Fruit fly (Drosophila melanogaster) whole organism, embryonic: ENCODE measurements around the gene Dus1.

Experiments
- Adf1 ChIP-seq: fragments of 200-800 bp; sonication (Bioruptor generic); IDR thresholded peaks from 2 replicates; pipeline ENCODE4 v1.3.6; 2022; ENCODE audit warnings: missing biosample characterization, missing genetic modification characterization
- CG12155 ChIP-seq: fragments of 200-800 bp; sonication (Bioruptor generic); optimal IDR thresholded peaks from 3 replicates; lab custom pipeline; 2016; ENCODE audit warnings: missing biosample characterization, missing genetic modification characterization
- CG13123 ChIP-seq: fragments of 200-800 bp; sonication (Bioruptor generic); optimal IDR thresholded peaks from 2 replicates; lab custom pipeline; 2016; ENCODE audit warnings: missing biosample characterization, missing genetic modification characterization
- CG15514 ChIP-seq: fragments of 200-800 bp; sonication (Bioruptor generic); optimal IDR thresholded peaks from 3 replicates; lab custom pipeline; 2017; ENCODE audit warnings: missing biosample characterization, missing genetic modification characterization, mild to moderate bottlenecking, moderate library complexity, missing genetic modification reagents
- CG1792 ChIP-seq: fragments of 200-800 bp; sonication (Bioruptor generic); optimal IDR thresholded peaks from 2 replicates; lab custom pipeline; 2016; ENCODE audit warnings: missing biosample characterization, missing genetic modification characterization
- CG2202 ChIP-seq: fragments of 200-800 bp; sonication (Bioruptor generic); optimal IDR thresholded peaks from 2 replicates; lab custom pipeline; 2018; ENCODE audit warnings: missing biosample characterization, mild to moderate bottlenecking, missing genetic modification characterization
- CG34376 ChIP-seq: fragments of 200-800 bp; sonication (Bioruptor generic); optimal IDR thresholded peaks from 2 replicates; lab custom pipeline; 2018; ENCODE audit warnings: missing biosample characterization, mild to moderate bottlenecking, missing genetic modification characterization
- CG4854 ChIP-seq: fragments of 200-800 bp; sonication (Bioruptor generic); optimal IDR thresholded peaks from 2 replicates; lab custom pipeline; 2016; ENCODE audit warnings: missing biosample characterization, missing genetic modification characterization, inconsistent platforms
- CG5180 ChIP-seq: fragments of 200-800 bp; sonication (Bioruptor generic); optimal IDR thresholded peaks from 3 replicates; lab custom pipeline; 2017; ENCODE audit warnings: missing biosample characterization, missing genetic modification characterization, mild to moderate bottlenecking, moderate library complexity, missing genetic modification reagents
- CG6791 ChIP-seq: fragments of 200-800 bp; sonication (Bioruptor generic); IDR thresholded peaks from 3 replicates; pipeline ENCODE4 v1.3.6; 2022; ENCODE audit warnings: missing biosample characterization, missing genetic modification characterization; ENCODE audit not compliant: partially characterized antibody
- CG7839 ChIP-seq: fragments of 200-800 bp; sonication (Bioruptor generic); optimal IDR thresholded peaks from 3 replicates; lab custom pipeline; 2018; ENCODE audit warnings: missing biosample characterization, mild to moderate bottlenecking, missing genetic modification characterization, moderate library complexity
- CG7928 ChIP-seq: fragments of 200-800 bp; sonication (Bioruptor generic); optimal IDR thresholded peaks from 2 replicates; lab custom pipeline; 2017; ENCODE audit warnings: missing biosample characterization, mild to moderate bottlenecking, missing genetic modification characterization
- CG7987 ChIP-seq: fragments of 200-800 bp; sonication (Bioruptor generic); optimal IDR thresholded peaks from 2 replicates; lab custom pipeline; 2018; ENCODE audit warnings: missing biosample characterization, mild to moderate bottlenecking, missing genetic modification characterization, moderate library complexity
- CG8765 ChIP-seq: fragments of 200-800 bp; sonication (Bioruptor generic); IDR thresholded peaks from 2 replicates; pipeline ENCODE4 v1.3.6; 2022; ENCODE audit warnings: missing biosample characterization, missing genetic modification characterization
- Dbx ChIP-seq: fragments of 200-800 bp; sonication (Bioruptor generic); IDR thresholded peaks from 3 replicates; pipeline ENCODE4 v1.3.6; 2022; ENCODE audit warnings: missing biosample characterization, missing genetic modification characterization
- Dip3 ChIP-seq: fragments of 200-800 bp; sonication (Bioruptor generic); optimal IDR thresholded peaks from 3 replicates; lab custom pipeline; 2016; ENCODE audit warnings: missing biosample characterization, missing genetic modification characterization
- Dref ChIP-seq: fragments of 200-800 bp; sonication (Bioruptor generic); IDR thresholded peaks from 2 replicates; pipeline ENCODE4 v1.3.6; 2022; ENCODE audit warnings: missing biosample characterization, missing genetic modification characterization
- Ets65A ChIP-seq: fragments of 200-800 bp; sonication (Bioruptor generic); peaks from one replicate; lab custom pipeline; 2016; ENCODE audit warnings: missing biosample characterization, missing genetic modification characterization
- Jarid2 ChIP-seq: fragments of 200-800 bp; sonication (Bioruptor generic); optimal IDR thresholded peaks from 3 replicates; lab custom pipeline; 2017; ENCODE audit warnings: mild to moderate bottlenecking, missing biosample characterization, missing genetic modification reagents, missing genetic modification characterization
- MESR4 ChIP-seq: fragments of 200-800 bp; sonication (Bioruptor generic); optimal IDR thresholded peaks from 2 replicates; lab custom pipeline; 2018; ENCODE audit warnings: missing biosample characterization, mild to moderate bottlenecking, missing genetic modification characterization, moderate library complexity
- Nf-YC ChIP-seq: fragments of 200-800 bp; optimal IDR thresholded peaks from 3 replicates; lab custom pipeline; 2019; ENCODE audit warnings: missing biosample characterization, mild to moderate bottlenecking, missing genetic modification characterization, moderate library complexity
- Opbp ChIP-seq: fragments of 200-800 bp; sonication (Bioruptor generic); IDR thresholded peaks from 3 replicates; pipeline ENCODE4 v1.3.6; 2022; ENCODE audit warnings: missing biosample characterization, missing genetic modification characterization; ENCODE audit not compliant: partially characterized antibody
- Pdp1 ChIP-seq, 2 experiments: fragments of 200-800 bp; sonication (Bioruptor generic); optimal IDR thresholded peaks; 3 replicates each; lab custom pipeline; 2016; ENCODE audit warnings: missing biosample characterization in 2 of 2, missing genetic modification characterization in 2 of 2, mild to moderate bottlenecking in 1 of 2, moderate library complexity in 1 of 2
- Ssrp ChIP-seq: fragments of 200-800 bp; sonication (Bioruptor generic); optimal IDR thresholded peaks from 2 replicates; lab custom pipeline; 2018; ENCODE audit warnings: missing biosample characterization, mild to moderate bottlenecking, missing genetic modification characterization, moderate library complexity
- TFAM ChIP-seq: fragments of 200-800 bp; sonication (Bioruptor generic); optimal IDR thresholded peaks from 2 replicates; lab custom pipeline; 2017; ENCODE audit warnings: missing biosample characterization, missing genetic modification characterization, inconsistent platforms
- Tbp ChIP-seq: fragments of >200 bp; optimal IDR thresholded peaks from 2 replicates; lab custom pipeline; 2018; ENCODE audit warnings: missing biosample characterization, missing genetic modification characterization
- YL-1 ChIP-seq: fragments of 200-800 bp; sonication (Bioruptor generic); optimal IDR thresholded peaks from 3 replicates; lab custom pipeline; 2017; ENCODE audit warnings: missing biosample characterization, mild to moderate bottlenecking, missing genetic modification characterization
- abd-A ChIP-seq: fragments of 200-800 bp; sonication (Bioruptor generic); optimal IDR thresholded peaks from 3 replicates; lab custom pipeline; 2019; ENCODE audit warnings: missing biosample characterization, mild to moderate bottlenecking, missing genetic modification characterization, moderate library complexity
- ase ChIP-seq: fragments of 200-800 bp; sonication (Bioruptor generic); IDR thresholded peaks from 3 replicates; pipeline ENCODE4 v1.3.6; 2022; ENCODE audit warnings: missing biosample characterization, missing genetic modification characterization
- bowl ChIP-seq: fragments of 200-800 bp; sonication (Bioruptor generic); IDR thresholded peaks from 2 replicates; pipeline ENCODE4 v1.3.6; 2022; ENCODE audit warnings: missing biosample characterization, missing genetic modification characterization
- btn ChIP-seq: fragments of 200-800 bp; sonication (Bioruptor generic); optimal IDR thresholded peaks from 2 replicates; lab custom pipeline; 2016; ENCODE audit warnings: missing biosample characterization, missing genetic modification characterization
- ci ChIP-seq: fragments of 200-800 bp; sonication (Bioruptor generic); IDR thresholded peaks from 3 replicates; pipeline ENCODE4 v1.3.6; 2022; ENCODE audit warnings: missing biosample characterization, missing genetic modification characterization
- crc ChIP-seq: fragments of 200-800 bp; sonication (Bioruptor generic); optimal IDR thresholded peaks from 2 replicates; lab custom pipeline; 2016; ENCODE audit warnings: missing biosample characterization, missing genetic modification characterization
- fd3F ChIP-seq: fragments of 200-800 bp; sonication (Bioruptor generic); optimal IDR thresholded peaks from 2 replicates; lab custom pipeline; 2018; ENCODE audit warnings: missing biosample characterization, mild to moderate bottlenecking, missing genetic modification characterization, moderate library complexity
- ftz-f1 ChIP-seq: fragments of 200-800 bp; sonication (Bioruptor generic); optimal IDR thresholded peaks from 2 replicates; lab custom pipeline; 2016; ENCODE audit warnings: missing biosample characterization, missing genetic modification characterization
- lov ChIP-seq, 2 experiments: fragments of 200-800 bp in 1 of 2; fragments of >200 bp in 1 of 2; sonication (Bioruptor generic) in 1 of 2; IDR thresholded peaks in 1 of 2; optimal IDR thresholded peaks in 1 of 2; 2 replicates in 1 of 2; 3 replicates in 1 of 2; pipeline versions ENCODE4 v1.3.6 to Lab custom; 2017 to 2022; ENCODE audit warnings: missing biosample characterization in 1 of 2, missing genetic modification characterization in 1 of 2
- maf-S ChIP-seq: fragments of 200-800 bp; sonication (Bioruptor generic); optimal IDR thresholded peaks from 2 replicates; lab custom pipeline; 2016; ENCODE audit warnings: missing biosample characterization, missing genetic modification characterization
- nerfin-1 ChIP-seq: fragments of 200-800 bp; sonication (Bioruptor generic); optimal IDR thresholded peaks from 3 replicates; lab custom pipeline; 2019; ENCODE audit warnings: missing biosample characterization, mild to moderate bottlenecking, missing genetic modification characterization, moderate library complexity
- nom ChIP-seq: fragments of 200-800 bp; sonication (Bioruptor generic); optimal IDR thresholded peaks from 2 replicates; lab custom pipeline; 2017; ENCODE audit warnings: missing biosample characterization, missing genetic modification characterization, mild to moderate bottlenecking, moderate library complexity, missing genetic modification reagents
- prd ChIP-seq, 3 experiments: fragments of >200 bp in 2 of 3; fragments of 200-800 bp in 1 of 3; sonication (Bioruptor generic) in 1 of 3; optimal IDR thresholded peaks in 2 of 3; IDR thresholded peaks in 1 of 3; 2 replicates in 2 of 3; 3 replicates in 1 of 3; pipeline versions ENCODE4 v1.3.6 to Lab custom; 2017 to 2022; ENCODE audit warnings: missing biosample characterization in 1 of 3, missing genetic modification characterization in 1 of 3
- repo ChIP-seq: fragments of 200-800 bp; sonication (Bioruptor generic); optimal IDR thresholded peaks from 2 replicates; lab custom pipeline; 2016; ENCODE audit warnings: missing biosample characterization, missing genetic modification characterization
- sc ChIP-seq, 3 experiments: fragments of >200 bp in 2 of 3; fragments of 200-800 bp in 1 of 3; sonication (Bioruptor generic) in 1 of 3; optimal IDR thresholded peaks; 2 replicates in 2 of 3; 3 replicates in 1 of 3; lab custom pipeline; 2017; ENCODE audit warnings: mild to moderate bottlenecking in 1 of 3, missing biosample characterization in 1 of 3, missing genetic modification characterization in 1 of 3, missing genetic modification reagents in 1 of 3
- shn ChIP-seq: fragments of 200-800 bp; sonication (Bioruptor generic); optimal IDR thresholded peaks from 3 replicates; lab custom pipeline; 2016; ENCODE audit warnings: missing biosample characterization, missing genetic modification characterization
- slou ChIP-seq: fragments of 200-800 bp; sonication (Bioruptor generic); optimal IDR thresholded peaks from 3 replicates; lab custom pipeline; 2016; ENCODE audit warnings: missing biosample characterization, missing genetic modification characterization
- stc ChIP-seq: fragments of 200-800 bp; sonication (Bioruptor generic); IDR thresholded peaks from 2 replicates; pipeline ENCODE4 v1.3.6; 2022; ENCODE audit warnings: missing biosample characterization, missing genetic modification characterization
- tio ChIP-seq: fragments of 200-800 bp; sonication (Bioruptor generic); optimal IDR thresholded peaks from 2 replicates; lab custom pipeline; 2017; ENCODE audit warnings: missing biosample characterization, missing genetic modification characterization, inconsistent platforms
- trem ChIP-seq: fragments of 200-800 bp; optimal IDR thresholded peaks from 3 replicates; lab custom pipeline; 2019; ENCODE audit warnings: missing biosample characterization, mild to moderate bottlenecking, missing genetic modification characterization, moderate library complexity
- yki ChIP-seq: fragments of >200 bp; optimal IDR thresholded peaks from 3 replicates; lab custom pipeline; 2018
- z ChIP-seq: fragments of 200-800 bp; sonication (Bioruptor generic); IDR thresholded peaks from 3 replicates; pipeline ENCODE4 v1.3.6; 2022; ENCODE audit warnings: missing biosample characterization, missing genetic modification characterization

Dus1 gene

DNA sequence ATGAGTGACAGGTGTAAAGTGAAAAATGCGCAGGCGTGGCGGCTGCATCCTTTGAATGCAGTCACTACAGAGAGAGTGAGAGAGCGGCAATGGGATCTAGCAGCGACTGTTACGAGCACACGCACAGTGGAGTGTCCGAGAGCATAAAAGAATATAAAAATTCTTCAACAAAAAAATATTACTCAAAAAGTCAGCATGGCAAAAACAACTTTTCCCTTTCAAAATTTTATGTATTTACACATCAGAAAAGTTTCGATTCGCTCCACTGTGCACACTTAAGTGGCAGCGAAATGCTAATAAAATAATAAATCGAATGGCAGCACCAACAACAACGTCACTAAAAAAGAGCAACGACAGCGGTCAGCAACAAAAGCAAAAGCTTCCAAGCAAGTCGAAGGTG lies 48.2 kb downstream of the Dus1 start (continued):
- TF ChIP-seq CG5180 (GFP tag; lab: Kevin White, UChicago): peak; percentile 15
- no peak for TF ChIP-seq CG34376 (GFP tag; lab: Kevin White, UChicago)
- TF ChIP-seq CG8765: peak; percentile 83; the same call in 1 of the 2 replicates
- no peak for TF ChIP-seq sc (optimal IDR thresholded peaks at IDR 0.05; lab: Kevin White, UChicago)
- TF ChIP-seq sc (GFP tag; optimal IDR thresholded peaks at IDR 0.05; lab: Kevin White, UChicago): peak; percentile 84
- TF ChIP-seq lov (optimal IDR thresholded peaks at IDR 0.05; lab: Kevin White, UChicago): no peak
- peak; percentile 96 for TF ChIP-seq lov (GFP tag; IDR thresholded peaks at IDR 0.05; lab: Robert Waterston, UW)
- TF ChIP-seq yki (lab: Kevin White, UChicago): no peak
- TF ChIP-seq YL-1 (GFP tag; lab: Kevin White, UChicago): no peak
- TF ChIP-seq CG2202 (tag; lab: Kevin White, UChicago): peak; percentile 80
- peak; percentile 74 for TF ChIP-seq slou (GFP tag; lab: Kevin White, UChicago)
- no peak for TF ChIP-seq abd-A (tag; lab: Kevin White, UChicago)
- TF ChIP-seq crc (GFP tag; lab: Kevin White, UChicago): peak; percentile 70
- peak; percentile 63 for TF ChIP-seq nom (GFP tag; lab: Kevin White, UChicago)
- TF ChIP-seq tio: peak; percentile 85
- peak; percentile 71 for TF ChIP-seq CG12155
- TF ChIP-seq repo (GFP tag; lab: Kevin White, UChicago): peak; percentile 70
- peak; percentile 90 for TF ChIP-seq btn (GFP tag; lab: Kevin White, UChicago)
- TF ChIP-seq CG7987: peak; percentile 24
- peak; percentile 70 for TF ChIP-seq CG13123 (GFP tag; lab: Kevin White, UChicago)
- peak; percentile 40; the same call in 2 of the 3 replicates for TF ChIP-seq Dbx (GFP tag; lab: Robert Waterston, UW)
- peak; percentile 67 for TF ChIP-seq Dip3 (GFP tag; lab: Kevin White, UChicago)
- no peak for TF ChIP-seq Dref
- TF ChIP-seq Jarid2 (GFP tag; lab: Kevin White, UChicago): peak; percentile 36
- no peak for TF ChIP-seq Opbp (GFP tag; lab: Robert Waterston, UW)
- TF ChIP-seq nerfin-1 (tag; lab: Kevin White, UChicago): no peak
- no peak for TF ChIP-seq Nf-YC (tag; lab: Kevin White, UChicago)
- TF ChIP-seq Ets65A (GFP tag; lab: Kevin White, UChicago): peak; percentile 94
- TF ChIP-seq prd (optimal IDR thresholded peaks at IDR 0.05; lab: Kevin White, UChicago): no peak
- TF ChIP-seq prd (GFP tag; IDR thresholded peaks at IDR 0.05; lab: Robert Waterston, UW): peak; percentile 93
- peak; percentile 87 for TF ChIP-seq Ssrp (tag; lab: Kevin White, UChicago)
- TF ChIP-seq Tbp (GFP tag; lab: Kevin White, UChicago): no peak
- no peak for TF ChIP-seq MESR4 (GFP tag; lab: Kevin White, UChicago)
- peak; percentile 97 for TF ChIP-seq ci (GFP tag; lab: Robert Waterston, UW)
- peak; percentile 74 for TF ChIP-seq shn (GFP tag; lab: Kevin White, UChicago)
- TF ChIP-seq CG7839 (tag; lab: Kevin White, UChicago): peak; percentile 84
- peak; percentile 83 for TF ChIP-seq trem (tag; lab: Kevin White, UChicago)
- peak; percentile 66 for TF ChIP-seq CG1792 (GFP tag; lab: Kevin White, UChicago)
- TF ChIP-seq fd3F (GFP tag; lab: Kevin White, UChicago): peak; percentile 21
- no peak for TF ChIP-seq z (GFP tag; lab: Robert Waterston, UW)
- TF ChIP-seq CG7928 (GFP tag; lab: Kevin White, UChicago): no peak
- TF ChIP-seq maf-S (GFP tag; lab: Kevin White, UChicago): peak; percentile 74
- peak; percentile 92 for TF ChIP-seq ase (GFP tag; lab: Robert Waterston, UW)
- TF ChIP-seq bowl (GFP tag; lab: Robert Waterston, UW): peak; percentile 78
- TF ChIP-seq CG4854 (GFP tag; lab: Kevin White, UChicago): peak; percentile 74
- TF ChIP-seq Pdp1 (GFP tag; optimal IDR thresholded peaks at IDR 0.05; lab: Kevin White, UChicago): peak; percentile 84 to 89
- peak; percentile 36 for TF ChIP-seq TFAM (GFP tag; lab: Kevin White, UChicago)
- TF ChIP-seq ftz-f1 (GFP tag; lab: Kevin White, UChicago): no peak
- no peak for TF ChIP-seq CG6791 (GFP tag; lab: Robert Waterston, UW)
- peak; percentile 51 for TF ChIP-seq CG15514
- TF ChIP-seq Adf1: peak; percentile 16; the same call in 1 of the 2 replicates
- TF ChIP-seq stc (GFP tag; lab: Robert Waterston, UW): peak; percentile 93
